Fruit fly (Drosophila melanogaster) whole organism, embryonic: ENCODE results near the gene Cmtr1.

Experiments used
- CG4424 ChIP-seq: fragments of 200-800 bp; sonication (Bioruptor generic); optimal IDR thresholded peaks from 3 replicates; lab custom pipeline; 2016; ENCODE audit warnings: missing biosample characterization, missing genetic modification characterization
- CG6791 ChIP-seq: fragments of 200-800 bp; sonication (Bioruptor generic); IDR thresholded peaks from 3 replicates; pipeline ENCODE4 v1.3.6; 2022; ENCODE audit warnings: missing biosample characterization, missing genetic modification characterization; ENCODE audit not compliant: partially characterized antibody
- CG9609 ChIP-seq: fragments of 200-800 bp; sonication (Bioruptor generic); optimal IDR thresholded peaks from 3 replicates; lab custom pipeline; 2016; ENCODE audit warnings: missing biosample characterization, missing genetic modification characterization
- Lhr ChIP-seq: fragments of 200-800 bp; sonication (Bioruptor generic); optimal IDR thresholded peaks from 3 replicates; lab custom pipeline; 2017; ENCODE audit warnings: mild to moderate bottlenecking, missing biosample characterization, missing genetic modification reagents, missing genetic modification characterization
- Lpt ChIP-seq: fragments of >200 bp; optimal IDR thresholded peaks from 2 replicates; lab custom pipeline; 2018; ENCODE audit warnings: missing biosample characterization, missing genetic modification characterization
- Opbp ChIP-seq: fragments of 200-800 bp; sonication (Bioruptor generic); IDR thresholded peaks from 3 replicates; pipeline ENCODE4 v1.3.6; 2022; ENCODE audit warnings: missing biosample characterization, missing genetic modification characterization; ENCODE audit not compliant: partially characterized antibody
- Xbp1 ChIP-seq: fragments of 200-800 bp; sonication (Bioruptor generic); optimal IDR thresholded peaks from 3 replicates; lab custom pipeline; 2016; ENCODE audit warnings: missing biosample characterization, mild to moderate bottlenecking, missing genetic modification characterization
- aop ChIP-seq: fragments of 200-800 bp; sonication (Bioruptor generic); IDR thresholded peaks from 2 replicates; pipeline ENCODE4 v1.3.6; 2022; ENCODE audit warnings: missing biosample characterization, missing genetic modification characterization
- lov ChIP-seq, 2 experiments: fragments of 200-800 bp in 1 of 2; fragments of >200 bp in 1 of 2; sonication (Bioruptor generic) in 1 of 2; IDR thresholded peaks in 1 of 2; optimal IDR thresholded peaks in 1 of 2; 2 replicates in 1 of 2; 3 replicates in 1 of 2; pipeline versions ENCODE4 v1.3.6 to Lab custom; 2017 to 2022; ENCODE audit warnings: missing biosample characterization in 1 of 2, missing genetic modification characterization in 1 of 2
- prd ChIP-seq, 3 experiments: fragments of >200 bp in 2 of 3; fragments of 200-800 bp in 1 of 3; sonication (Bioruptor generic) in 1 of 3; optimal IDR thresholded peaks in 2 of 3; IDR thresholded peaks in 1 of 3; 2 replicates in 2 of 3; 3 replicates in 1 of 3; pipeline versions ENCODE4 v1.3.6 to Lab custom; 2017 to 2022; ENCODE audit warnings: missing biosample characterization in 1 of 3, missing genetic modification characterization in 1 of 3
- zfh2 ChIP-seq: fragments of 200-800 bp; sonication (Bioruptor generic); optimal IDR thresholded peaks from 2 replicates; lab custom pipeline; 2016; ENCODE audit warnings: missing biosample characterization, missing genetic modification characterization

- TF ChIP-seq Lpt (GFP tag; lab: Kevin White, UChicago) = no peak
- TF ChIP-seq prd (optimal IDR thresholded peaks at IDR 0.05; lab: Kevin White, UChicago) = no peak
- TF ChIP-seq prd (GFP tag; IDR thresholded peaks at IDR 0.05; lab: Robert Waterston, UW) = peak; percentile 33; the same call in 1 of the 3 replicates
- peak; percentile 36 for TF ChIP-seq CG4424 (GFP tag; lab: Kevin White, UChicago)
- no peak for TF ChIP-seq Lhr (GFP tag; lab: Kevin White, UChicago)
- no peak for TF ChIP-seq zfh2 (GFP tag; lab: Kevin White, UChicago)
- TF ChIP-seq lov (optimal IDR thresholded peaks at IDR 0.05; lab: Kevin White, UChicago) = no peak
- TF ChIP-seq lov (GFP tag; IDR thresholded peaks at IDR 0.05; lab: Robert Waterston, UW) = 0 out of 3 replicates have a peak, but pooled peaks have one; percentile 39
- TF ChIP-seq CG9609 = peak; percentile 25
- TF ChIP-seq Xbp1 (GFP tag; lab: Kevin White, UChicago) = no peak
- no peak for TF ChIP-seq CG6791 (GFP tag; lab: Robert Waterston, UW)
- no peak for TF ChIP-seq aop (GFP tag; lab: Robert Waterston, UW)
- TF ChIP-seq Opbp = no peak
Measured at dm6 chrX:4106756-4107155, 5.9 kb upstream of the Cmtr1 start.
